Fruit fly (Drosophila melanogaster) whole organism, wandering third instar larva: ENCODE measurements around the gene mRpL23.

Source experiments
- CrebA ChIP-seq: fragments of 200-800 bp; sonication (Bioruptor generic); optimal IDR thresholded peaks from 2 replicates; lab custom pipeline; 2016; ENCODE audit warnings: missing biosample characterization, mild to moderate bottlenecking, missing genetic modification characterization, borderline replicate concordance
- Dfd ChIP-seq: fragments of >200 bp; optimal IDR thresholded peaks from 2 replicates; lab custom pipeline; 2017; ENCODE audit warnings: missing biosample characterization, missing genetic modification characterization
- GATAd ChIP-seq: sonication (Bioruptor generic); optimal IDR thresholded peaks from 2 replicates; lab custom pipeline; 2016; ENCODE audit warnings: missing biosample characterization, missing genetic modification characterization
- HLH106 ChIP-seq: fragments of 200-800 bp; optimal IDR thresholded peaks from 3 replicates; lab custom pipeline; 2019; ENCODE audit warnings: missing biosample characterization, mild to moderate bottlenecking, missing genetic modification characterization, moderate library complexity
- Hnf4 ChIP-seq: fragments of 200-800 bp; sonication (Bioruptor generic); optimal IDR thresholded peaks from 2 replicates; lab custom pipeline; 2016; ENCODE audit warnings: missing biosample characterization, mild to moderate bottlenecking, missing genetic modification characterization
- Hr78 ChIP-seq: fragments of >200 bp; optimal IDR thresholded peaks from 2 replicates; lab custom pipeline; 2017; ENCODE audit warnings: missing biosample characterization, missing genetic modification characterization
- Hr83 ChIP-seq: fragments of 200-300 bp; sonication (Bioruptor generic); optimal IDR thresholded peaks from 2 replicates; lab custom pipeline; 2016; ENCODE audit warnings: missing biosample characterization, mild to moderate bottlenecking, missing genetic modification characterization, moderate library complexity; ENCODE audit not compliant: poor library complexity, severe bottlenecking
- Jra ChIP-seq: sonication (Bioruptor generic); optimal IDR thresholded peaks from 2 replicates; lab custom pipeline; 2016; ENCODE audit warnings: missing biosample characterization, missing genetic modification characterization
- Mio ChIP-seq: sonication (Bioruptor generic); optimal IDR thresholded peaks from 2 replicates; lab custom pipeline; 2016; ENCODE audit warnings: missing biosample characterization, missing genetic modification characterization
- Myc ChIP-seq: fragments of >200 bp; optimal IDR thresholded peaks from 2 replicates; lab custom pipeline; 2017
- OdsH ChIP-seq: fragments of 200-800 bp; sonication (Bioruptor generic); optimal IDR thresholded peaks from 2 replicates; lab custom pipeline; 2016; ENCODE audit warnings: missing biosample characterization, mild to moderate bottlenecking, missing genetic modification characterization
- Rel ChIP-seq, 2 experiments: fragments of 200-800 bp; sonication (Bioruptor generic) in 1 of 2; optimal IDR thresholded peaks; 2 replicates in 1 of 2; 3 replicates in 1 of 2; lab custom pipeline; 2016 to 2019; ENCODE audit warnings: mild to moderate bottlenecking in 2 of 2, missing biosample characterization in 2 of 2, missing genetic modification characterization in 2 of 2, moderate library complexity in 1 of 2
- Sp1 ChIP-seq: fragments of 200-800 bp; sonication (Bioruptor generic); optimal IDR thresholded peaks from 3 replicates; lab custom pipeline; 2019; ENCODE audit warnings: missing biosample characterization, mild to moderate bottlenecking, missing genetic modification characterization, moderate library complexity
- Vsx2 ChIP-seq: fragments of 200-300, 225-300 bp; sonication (Bioruptor generic); optimal IDR thresholded peaks from 2 replicates; lab custom pipeline; 2018; ENCODE audit warnings: missing biosample characterization, missing genetic modification characterization; ENCODE audit not compliant: partially characterized antibody
- brk ChIP-seq: fragments of 200-800 bp; sonication (Bioruptor generic); optimal IDR thresholded peaks from 2 replicates; lab custom pipeline; 2016; ENCODE audit warnings: missing biosample characterization, mild to moderate bottlenecking, missing genetic modification characterization
- dmrt93B ChIP-seq: fragments of 200-800 bp; sonication (Bioruptor generic); optimal IDR thresholded peaks from 2 replicates; lab custom pipeline; 2018; ENCODE audit warnings: missing biosample characterization, mild to moderate bottlenecking, missing genetic modification characterization
- ey ChIP-seq: fragments of 200-800 bp; sonication (Bioruptor generic); optimal IDR thresholded peaks from 2 replicates; lab custom pipeline; 2016; ENCODE audit warnings: missing biosample characterization, missing genetic modification characterization
- foxo ChIP-seq, 2 experiments: fragments of 200-800 bp; sonication (Bioruptor generic); optimal IDR thresholded peaks; 2 replicates in 1 of 2; 3 replicates in 1 of 2; lab custom pipeline; 2016 to 2017; ENCODE audit warnings: missing biosample characterization in 2 of 2, missing genetic modification characterization in 2 of 2
- fru ChIP-seq: fragments of 200-800 bp; sonication (Bioruptor generic); optimal IDR thresholded peaks from 3 replicates; lab custom pipeline; 2016; ENCODE audit warnings: missing biosample characterization, mild to moderate bottlenecking, missing genetic modification characterization
- h ChIP-seq: fragments of 200-800 bp; sonication (Bioruptor generic); optimal IDR thresholded peaks from 3 replicates; lab custom pipeline; 2016; ENCODE audit warnings: missing biosample characterization, mild to moderate bottlenecking, missing genetic modification characterization
- lola ChIP-seq: fragments of >200 bp; optimal IDR thresholded peaks from 2 replicates; lab custom pipeline; 2017; ENCODE audit warnings: missing biosample characterization, missing genetic modification characterization
- pan ChIP-seq: fragments of >200 bp; optimal IDR thresholded peaks from 2 replicates; lab custom pipeline; 2017
- psq ChIP-seq: fragments of 200-800 bp; sonication (Bioruptor generic); optimal IDR thresholded peaks from 3 replicates; lab custom pipeline; 2017; ENCODE audit warnings: missing biosample characterization, mild to moderate bottlenecking, missing genetic modification characterization, moderate library complexity
- rgr ChIP-seq: fragments of 200-800 bp; sonication (Bioruptor generic); optimal IDR thresholded peaks from 3 replicates; lab custom pipeline; 2016; ENCODE audit warnings: missing biosample characterization, mild to moderate bottlenecking, missing genetic modification characterization
- sv ChIP-seq: fragments of 200-800 bp; sonication (Bioruptor generic); optimal IDR thresholded peaks from 3 replicates; lab custom pipeline; 2016; ENCODE audit warnings: missing biosample characterization, missing genetic modification characterization
- tai ChIP-seq: sonication (Bioruptor generic); optimal IDR thresholded peaks from 2 replicates; lab custom pipeline; 2016; ENCODE audit warnings: missing biosample characterization, missing genetic modification characterization
- usp ChIP-seq: fragments of >200 bp; optimal IDR thresholded peaks from 2 replicates; lab custom pipeline; 2017; ENCODE audit warnings: missing biosample characterization, missing genetic modification characterization

Gene mRpL23

DNA sequence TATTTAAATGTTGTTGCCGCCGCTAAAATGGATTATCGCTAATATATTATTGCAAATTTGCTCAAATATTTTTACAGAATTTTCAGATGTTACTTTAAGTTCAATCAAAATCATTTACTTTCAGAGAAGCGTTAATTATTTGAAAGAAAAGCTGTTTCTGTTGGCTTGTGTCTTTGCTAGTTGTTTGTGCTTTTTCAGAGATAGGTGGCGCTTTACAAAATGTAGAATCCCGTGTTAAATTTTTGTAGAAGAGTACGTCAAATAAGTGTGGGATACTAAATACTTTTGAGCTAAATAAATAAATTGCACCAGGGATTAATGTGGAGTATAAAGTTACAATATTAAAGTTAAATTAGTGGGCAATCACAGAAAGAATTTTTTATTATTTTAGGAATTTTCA, 35.8 kb upstream of the mRpL23 start:
- no peak for TF ChIP-seq Hnf4 (GFP tag; lab: Kevin White, UChicago)
- TF ChIP-seq Vsx2 (GFP tag; lab: Kevin White, UChicago), result no peak
- TF ChIP-seq fru (GFP tag; lab: Kevin White, UChicago), result peak; percentile 42
- TF ChIP-seq tai (GFP tag; lab: Kevin White, UChicago), result no peak
- TF ChIP-seq Dfd, result no peak
- TF ChIP-seq pan (lab: Kevin White, UChicago), result no peak

- TF ChIP-seq HLH106 (tag; lab: Kevin White, UChicago) (no peak), GATAd (GFP tag; lab: Kevin White, UChicago) (no peak), ey (GFP tag; lab: Kevin White, UChicago) (no peak), Vsx2 (GFP tag; lab: Kevin White, UChicago) (peak; percentile 28), dmrt93B (GFP tag; lab: Kevin White, UChicago) (no peak)
Measured at dm6 chr3L:2407945-2408344, 34.4 kb upstream of the mRpL23 start.

DNA sequence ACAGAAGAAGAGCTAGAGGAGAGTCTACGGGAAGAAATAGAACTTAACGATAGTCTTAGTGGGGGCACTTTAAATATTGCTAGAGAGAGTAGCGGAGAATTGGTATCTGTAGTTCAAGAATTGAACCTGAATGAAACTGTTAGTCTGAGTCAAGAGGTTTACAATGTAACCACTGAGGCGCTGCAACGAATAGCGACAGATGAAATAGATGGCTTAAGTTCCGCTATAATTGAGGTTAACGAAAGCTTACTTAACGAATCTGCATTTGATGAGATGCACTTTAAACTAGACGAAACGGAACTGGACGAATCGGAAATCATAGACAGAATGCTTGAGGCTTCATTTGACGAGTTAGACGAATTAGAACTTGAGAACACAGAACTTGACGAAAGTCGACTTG, 33.8 kb upstream of the mRpL23 start:
- TF ChIP-seq lola (no peak), brk (GFP tag; lab: Kevin White, UChicago) (no peak)

DNA sequence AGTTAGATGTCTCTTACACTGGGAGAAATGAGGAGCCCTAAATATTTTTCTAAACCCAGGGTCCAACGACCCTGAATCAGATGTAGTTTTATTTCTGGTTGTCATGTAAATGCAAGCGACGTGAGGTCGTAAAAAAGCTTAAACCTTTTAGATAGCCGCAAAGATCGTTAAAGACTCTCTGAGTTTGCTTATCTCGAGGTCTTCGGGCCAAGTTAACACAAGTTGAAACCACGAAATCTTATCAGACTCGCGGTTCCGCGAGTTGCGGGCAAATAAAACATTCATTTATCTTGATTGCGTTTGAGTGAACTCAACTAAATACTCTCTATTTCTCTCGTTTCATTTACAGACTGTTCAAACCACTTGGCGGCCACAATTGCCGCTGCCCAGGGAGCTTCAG, 28.7 kb upstream of the mRpL23 start:
- TF ChIP-seq fru (GFP tag; lab: Kevin White, UChicago) (peak; percentile 22), HLH106 (tag; lab: Kevin White, UChicago) (no peak), CrebA (peak; percentile 52)

DNA sequence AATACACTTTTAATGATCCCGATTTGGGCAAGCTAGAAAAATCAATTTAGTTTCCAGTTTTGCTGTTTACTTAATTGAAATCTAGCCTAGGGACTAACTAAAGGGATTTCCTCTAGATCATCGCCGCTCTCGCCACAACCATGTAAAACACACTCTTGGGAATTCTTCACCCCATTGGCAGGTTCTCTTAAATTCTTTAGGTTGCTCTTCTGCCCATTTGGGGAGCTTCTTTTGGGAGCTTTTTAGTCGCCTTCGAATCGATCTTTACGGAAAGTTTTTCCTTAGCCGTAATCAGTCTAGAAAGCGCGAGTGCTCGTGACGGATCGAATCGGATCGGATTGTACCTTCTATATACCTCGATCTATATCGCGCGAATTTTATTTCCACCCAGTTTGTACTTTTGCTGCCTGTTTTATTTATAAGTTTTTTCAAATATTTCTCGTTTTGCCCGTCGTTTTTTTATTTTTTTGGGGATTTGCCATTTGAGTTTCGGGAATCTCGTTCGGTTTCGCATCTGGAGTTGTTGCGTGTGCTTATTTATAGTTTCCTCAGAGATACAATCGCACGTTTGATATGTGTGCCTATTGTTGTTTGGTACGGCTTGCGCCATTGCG, 26.8 kb upstream of the mRpL23 start:
- TF ChIP-seq h (GFP tag; lab: Kevin White, UChicago) (peak; percentile 29), Rel (GFP tag; optimal IDR thresholded peaks at IDR 0.05; lab: Kevin White, UChicago) (no peak), Rel (tag; optimal IDR thresholded peaks at IDR 0.05; lab: Kevin White, UChicago) (no peak)

- TF ChIP-seq foxo (GFP tag; optimal IDR thresholded peaks at IDR 0.05; lab: Kevin White, UChicago) (no peak), usp (GFP tag; lab: Kevin White, UChicago) (no peak), h (GFP tag; lab: Kevin White, UChicago) (no peak), Mio (GFP tag; lab: Kevin White, UChicago) (no peak), Sp1 (no peak), Hr83 (no peak), dmrt93B (GFP tag; lab: Kevin White, UChicago) (no peak), Hr78 (GFP tag; lab: Kevin White, UChicago) (no peak), pan (lab: Kevin White, UChicago) (no peak), brk (GFP tag; lab: Kevin White, UChicago) (no peak), sv (GFP tag; lab: Kevin White, UChicago) (no peak), ey (GFP tag; lab: Kevin White, UChicago) (no peak), tai (GFP tag; lab: Kevin White, UChicago) (no peak), rgr (GFP tag; lab: Kevin White, UChicago) (no peak)
Measured at dm6 chr3L:2399788-2400187, 26.3 kb upstream of the mRpL23 start.

DNA sequence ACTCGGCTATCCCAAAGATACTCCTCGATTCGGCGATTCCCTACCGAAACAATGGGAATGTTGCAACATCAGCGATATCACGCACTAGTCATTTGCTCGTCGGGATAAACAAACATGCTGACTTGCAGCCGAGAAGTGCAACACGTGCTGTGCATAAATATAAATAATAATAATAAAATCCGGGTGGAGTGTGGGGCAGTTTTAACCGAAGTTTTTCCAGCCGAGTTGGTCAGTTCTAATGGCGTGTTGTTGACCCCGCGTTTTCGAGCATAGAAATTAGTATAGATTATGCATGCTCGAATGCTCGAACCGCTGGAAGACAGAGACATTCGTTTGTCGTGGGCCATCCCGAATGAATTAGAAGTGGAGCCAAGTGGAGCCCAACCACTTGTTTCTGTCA, 25.1 kb upstream of the mRpL23 start:
- TF ChIP-seq OdsH (no peak), Myc (lab: Kevin White, UChicago) (no peak), lola (no peak), psq (GFP tag; lab: Kevin White, UChicago) (no peak), Jra (GFP tag; lab: Kevin White, UChicago) (no peak), usp (GFP tag; lab: Kevin White, UChicago) (no peak), Vsx2 (GFP tag; lab: Kevin White, UChicago) (no peak)
